Worm (Caenorhabditis elegans) whole organism, early embryonic: ENCODE measurements around the gene Y66D12A.6.

Source experiments
- B0310.2 ChIP-seq: sonication (generic microtip); optimal IDR thresholded peaks from 2 replicates; lab custom pipeline; 2016; ENCODE audit warnings: mild to moderate bottlenecking, missing genetic modification characterization, missing compliant biosample characterization
- ama-1 ChIP-seq: fragments of 150-350 bp; optimal IDR thresholded peaks from 2 replicates; lab custom pipeline; 2014
- ets-7 ChIP-seq: sonication (generic microtip); optimal IDR thresholded peaks from 2 replicates; lab custom pipeline; 2016; ENCODE audit warnings: missing genotype, missing genetic modification characterization, missing compliant biosample characterization
- flt-1 ChIP-seq: fragments of 200-800 bp; sonication (Bioruptor generic); IDR thresholded peaks from 2 replicates; pipeline ENCODE4 v1.3.6; 2022; ENCODE audit warnings: missing genetic modification characterization, missing compliant biosample characterization
- hmbx-1 ChIP-seq: sonication (generic microtip); optimal IDR thresholded peaks from 2 replicates; lab custom pipeline; 2016; ENCODE audit warnings: mild to moderate bottlenecking, missing genetic modification characterization, missing compliant biosample characterization
- hnd-1 ChIP-seq: sonication (generic microtip); optimal IDR thresholded peaks from 2 replicates; lab custom pipeline; 2016; ENCODE audit warnings: missing genetic modification characterization, missing compliant biosample characterization
- pes-1 ChIP-seq: fragments of 200-800 bp; sonication (Bioruptor generic); IDR thresholded peaks from 2 replicates; pipeline ENCODE4 v1.3.6; 2022; ENCODE audit warnings: missing genetic modification reagents, missing genetic modification characterization, missing compliant biosample characterization
- tra-4 ChIP-seq: sonication (generic microtip); optimal IDR thresholded peaks from 2 replicates; lab custom pipeline; 2017; ENCODE audit warnings: missing genetic modification characterization, missing compliant biosample characterization

- TF ChIP-seq hnd-1 (tag; lab: Kevin White, UChicago) (no peak), flt-1 (GFP tag; lab: Robert Waterston, UW) (no peak), ama-1 (no peak), tra-4 (tag; lab: Kevin White, UChicago) (no peak), pes-1 (GFP tag; lab: Robert Waterston, UW) (0 out of 2 replicates have a peak, but pooled peaks have one; percentile 44), ets-7 (tag; lab: Kevin White, UChicago) (no peak), hmbx-1 (tag; lab: Kevin White, UChicago) (no peak), B0310.2 (tag; lab: Kevin White, UChicago) (no peak)
Measured at ce11 chrIII:11611618-11612247, 30.5 kb upstream of the Y66D12A.6 start.
